Fruit fly (Drosophila melanogaster): ENCODE results near the gene CG32228.

CG32228 gene

DNA sequence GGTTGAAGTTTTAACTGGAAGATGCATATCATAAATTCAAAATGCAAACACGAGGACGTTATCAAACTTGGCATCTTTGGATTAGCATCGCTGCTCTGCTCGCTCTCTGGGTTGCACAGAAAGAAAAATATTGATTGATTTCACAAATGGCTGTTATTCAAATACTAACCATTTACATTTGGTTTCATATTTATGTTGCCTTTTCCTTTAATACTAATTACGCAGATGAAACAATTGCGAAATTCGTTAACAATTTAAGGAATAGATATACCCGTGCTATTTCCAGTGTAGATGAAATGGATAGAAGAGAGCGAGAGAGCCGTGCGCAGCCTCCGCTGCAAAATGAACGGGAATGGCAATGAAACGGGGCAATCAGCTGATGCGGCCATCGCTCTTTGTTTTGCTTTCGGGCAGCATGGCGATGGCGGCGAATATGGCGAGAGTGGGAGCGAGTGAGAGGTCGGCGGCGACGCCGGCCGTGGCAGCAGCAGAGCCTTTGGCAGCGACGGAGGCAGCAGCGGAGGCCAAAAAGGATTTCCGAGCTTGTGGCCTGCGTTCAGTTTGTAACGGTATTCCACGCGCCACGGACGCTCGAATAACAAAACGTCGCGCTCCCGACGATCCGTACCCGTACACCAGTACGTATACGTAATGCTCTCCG is 18.0 kb upstream of the CG32228 start, which contains the start of gene rdgC (continued):
- TF ChIP-seq Gug (GFP tag; IDR thresholded peaks at IDR 0.05) (peak; percentile 96), Ets96B (tag; optimal IDR thresholded peaks at IDR 0.05) (peak; percentile 91), CG3919 (GFP tag; optimal IDR thresholded peaks at IDR 0.05) (peak; percentile 96), CG34406 (GFP tag; optimal IDR thresholded peaks at IDR 0.05) (peak; percentile 87), Smox (GFP tag; optimal IDR thresholded peaks at IDR 0.05) (peak; percentile 88), OdsH (GFP tag; optimal IDR thresholded peaks at IDR 0.05) (peak; percentile 93), fd59A (GFP tag; optimal IDR thresholded peaks at IDR 0.05) (peak; percentile 80), CG11902 (GFP tag; optimal IDR thresholded peaks at IDR 0.05) (peak; percentile 78), CG6854 (GFP tag; optimal IDR thresholded peaks at IDR 0.05) (no peak), CG6792 (GFP tag; optimal IDR thresholded peaks at IDR 0.05) (peak; percentile 88), cyc (GFP tag; optimal IDR thresholded peaks at IDR 0.05) (peak; percentile 94), Eip75B (GFP tag; optimal IDR thresholded peaks at IDR 0.05) (peak; percentile 94), CG32006 (GFP tag; optimal IDR thresholded peaks at IDR 0.05) (peak; percentile 92), Blimp-1 (GFP tag; optimal IDR thresholded peaks at IDR 0.05) (peak; percentile 70), pdm3 (GFP tag; optimal IDR thresholded peaks at IDR 0.05) (peak; percentile 92), esn (GFP tag; optimal IDR thresholded peaks at IDR 0.05) (peak; percentile 91), Lpt (GFP tag; optimal IDR thresholded peaks at IDR 0.05) (peak; percentile 85), CG7368 (GFP tag; optimal IDR thresholded peaks at IDR 0.05) (peak; percentile 91), net (GFP tag; optimal IDR thresholded peaks at IDR 0.05) (peak; percentile 91)

- TF ChIP-seq CG16779 (tag; optimal IDR thresholded peaks at IDR 0.05) (no peak), pdm3 (GFP tag; optimal IDR thresholded peaks at IDR 0.05) (no peak), CG8319 (GFP tag; optimal IDR thresholded peaks at IDR 0.05) (no peak)
Measured at dm6 chr3L:20275235-20275634, 9.6 kb downstream of the CG32228 start, which contains the start of gene CG17122. TSS of gene CG17122 (minus strand) at chr3L:20275335.

dm6 chr3L:20275886-20276285 is 10.3 kb downstream of the CG32228 start:
- TF ChIP-seq salr (GFP tag; optimal IDR thresholded peaks at IDR 0.05) (no peak), Smox (GFP tag; optimal IDR thresholded peaks at IDR 0.05) (no peak), fd85E (GFP tag; optimal IDR thresholded peaks at IDR 0.05) (no peak)

DNA sequence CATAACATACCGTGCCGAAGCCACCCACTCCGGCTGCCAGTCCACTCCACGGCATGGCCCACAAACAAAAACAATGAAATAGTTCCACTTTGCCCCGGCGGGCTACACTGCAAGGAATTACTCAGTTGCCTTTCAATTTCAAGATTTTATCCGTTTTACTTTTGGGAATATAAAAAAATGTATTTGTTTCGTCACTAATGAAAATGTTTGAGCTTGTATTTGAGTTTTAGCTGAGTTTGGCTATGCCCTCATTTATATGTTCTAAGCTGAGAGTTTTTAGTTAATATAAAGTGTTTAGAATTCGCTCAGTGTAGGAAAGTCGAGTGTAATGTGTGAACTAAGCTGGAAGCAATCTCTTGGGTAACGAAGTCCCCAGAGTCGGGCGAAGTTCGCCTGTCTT is 11.0 kb downstream of the CG32228 start:
- TF ChIP-seq Sox102F (GFP tag; optimal IDR thresholded peaks at IDR 0.05), result no peak
- TF ChIP-seq Eip93F (GFP tag; optimal IDR thresholded peaks at IDR 0.05), result no peak
- TF ChIP-seq CG9139 (GFP tag; optimal IDR thresholded peaks at IDR 0.05), result no peak
- no peak for TF ChIP-seq Hr38 (GFP tag; optimal IDR thresholded peaks at IDR 0.05)
- TF ChIP-seq lz (GFP tag; optimal IDR thresholded peaks at IDR 0.05), result no peak
- TF ChIP-seq achi (GFP tag; optimal IDR thresholded peaks at IDR 0.05), result peak; percentile 25
- TF ChIP-seq cyc (GFP tag; optimal IDR thresholded peaks at IDR 0.05), result no peak
- no peak for TF ChIP-seq Blimp-1 (GFP tag; optimal IDR thresholded peaks at IDR 0.05)
- no peak for TF ChIP-seq CG11902 (GFP tag; optimal IDR thresholded peaks at IDR 0.05)
- no peak for TF ChIP-seq ss (GFP tag; optimal IDR thresholded peaks at IDR 0.05)
- peak; percentile 39 for TF ChIP-seq pdm3 (GFP tag; optimal IDR thresholded peaks at IDR 0.05)
- TF ChIP-seq CG11762 (GFP tag; optimal IDR thresholded peaks at IDR 0.05; ENCODE audit: insufficient read depth), result no peak
- TF ChIP-seq Gug (GFP tag; IDR thresholded peaks at IDR 0.05), result no peak
- no peak for TF ChIP-seq CG31627 (GFP tag; optimal IDR thresholded peaks at IDR 0.05)
- TF ChIP-seq topi (GFP tag; optimal IDR thresholded peaks at IDR 0.05), result no peak
- no peak for TF ChIP-seq CG3919 (GFP tag; optimal IDR thresholded peaks at IDR 0.05)
- TF ChIP-seq OdsH (GFP tag; optimal IDR thresholded peaks at IDR 0.05), result peak; percentile 38
- TF ChIP-seq Eip75B (GFP tag; optimal IDR thresholded peaks at IDR 0.05), result peak; percentile 16
- no peak for TF ChIP-seq svp (GFP tag)
- TF ChIP-seq Ets96B (tag; optimal IDR thresholded peaks at IDR 0.05), result no peak
- TF ChIP-seq salr (GFP tag; optimal IDR thresholded peaks at IDR 0.05), result no peak
- no peak for TF ChIP-seq Lpt (GFP tag; optimal IDR thresholded peaks at IDR 0.05)
- no peak for TF ChIP-seq Met (GFP tag; optimal IDR thresholded peaks at IDR 0.05)
- no peak for TF ChIP-seq Smox (GFP tag; optimal IDR thresholded peaks at IDR 0.05)
- peak; percentile 48 for TF ChIP-seq CG6276 (GFP tag; optimal IDR thresholded peaks at IDR 0.05)
- TF ChIP-seq eg (GFP tag; IDR thresholded peaks at IDR 0.05), result peak; percentile 43; the same call in 1 of the 3 replicates
- peak; percentile 40 for TF ChIP-seq net (GFP tag; optimal IDR thresholded peaks at IDR 0.05)
- TF ChIP-seq CG4318 (GFP tag; optimal IDR thresholded peaks at IDR 0.05), result peak; percentile 13
- TF ChIP-seq spab (GFP tag; optimal IDR thresholded peaks at IDR 0.05), result peak; percentile 13
- no peak for TF ChIP-seq CG6854 (GFP tag; optimal IDR thresholded peaks at IDR 0.05)
- TF ChIP-seq esn (GFP tag; optimal IDR thresholded peaks at IDR 0.05), result no peak
- peak; percentile 21 for TF ChIP-seq CG6808 (GFP tag; optimal IDR thresholded peaks at IDR 0.05)
- TF ChIP-seq CG6163 (GFP tag; IDR thresholded peaks at IDR 0.05), result no peak
- no peak for TF ChIP-seq CG8632 (GFP tag; optimal IDR thresholded peaks at IDR 0.05)
- peak; percentile 14 for TF ChIP-seq acj6 (GFP tag; optimal IDR thresholded peaks at IDR 0.05)
